Worm (Caenorhabditis elegans): Measurements from ENCODE around the gene gro-1.

DNA sequence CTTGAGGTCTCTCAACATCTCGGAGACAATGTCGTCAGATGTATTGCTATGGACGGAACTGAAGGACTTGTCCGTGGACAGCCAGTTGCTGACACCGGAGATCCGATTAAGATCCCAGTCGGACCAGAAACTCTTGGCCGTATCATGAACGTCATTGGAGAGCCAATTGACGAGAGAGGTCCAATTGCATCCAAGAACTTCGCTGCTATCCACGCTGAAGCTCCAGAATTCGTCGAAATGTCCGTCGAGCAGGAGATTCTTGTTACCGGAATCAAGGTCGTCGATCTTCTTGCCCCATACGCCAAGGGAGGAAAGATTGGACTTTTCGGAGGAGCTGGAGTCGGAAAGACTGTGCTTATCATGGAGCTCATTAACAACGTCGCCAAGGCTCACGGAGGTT lies 36.1 kb upstream of the gro-1 start:
- TF ChIP-seq unc-39 (tag; optimal IDR thresholded peaks at IDR 0.05) (no peak), daf-12 (tag; optimal IDR thresholded peaks at IDR 0.05) (no peak), egl-27 (tag; optimal IDR thresholded peaks at IDR 0.05) (no peak)
